Worm (Caenorhabditis elegans) whole organism, L3 larva: Measurements from ENCODE around the gene npr-29.
A peak's percentile ranks its signal among the peaks of the same experiment; 100 is the strongest.

Experiments used
- R02D3.7 ChIP-seq: fragments of 150-350 bp; optimal IDR thresholded peaks from 2 replicates; lab custom pipeline; 2014; ENCODE audit warnings: missing biosample characterization, missing genetic modification characterization
- ZK546.5 ChIP-seq: sonication (generic microtip); optimal IDR thresholded peaks from 2 replicates; lab custom pipeline; 2017; ENCODE audit warnings: missing biosample characterization, missing genetic modification characterization
- aly-2 ChIP-seq: fragments of 150-350 bp; optimal IDR thresholded peaks from 2 replicates; lab custom pipeline; 2014; ENCODE audit warnings: missing biosample characterization, missing genetic modification characterization
- ama-1 ChIP-seq: fragments of 150-350 bp; optimal IDR thresholded peaks from 2 replicates; lab custom pipeline; 2018
- ceh-16 ChIP-seq: sonication (generic microtip); optimal IDR thresholded peaks from 2 replicates; lab custom pipeline; 2017; ENCODE audit warnings: missing biosample characterization, missing genetic modification characterization
- ceh-28 ChIP-seq: fragments of 150-350 bp; optimal IDR thresholded peaks from 2 replicates; lab custom pipeline; 2014; ENCODE audit warnings: missing biosample characterization, missing genetic modification reagents, missing genetic modification characterization
- ceh-82 ChIP-seq: fragments of 150-350 bp; optimal IDR thresholded peaks from 2 replicates; lab custom pipeline; 2014; ENCODE audit warnings: missing biosample characterization, missing genetic modification characterization
- ceh-9 ChIP-seq: sonication (generic microtip); optimal IDR thresholded peaks from 2 replicates; lab custom pipeline; 2018; ENCODE audit warnings: missing biosample characterization, missing genetic modification characterization
- egl-27 ChIP-seq: sonication (generic microtip); optimal IDR thresholded peaks from 4 replicates; lab custom pipeline; 2017; ENCODE audit warnings: missing biosample characterization, missing genetic modification reagents, missing genetic modification characterization
- elt-1 ChIP-seq: fragments of 150-350 bp; optimal IDR thresholded peaks from 2 replicates; lab custom pipeline; 2014; ENCODE audit warnings: missing biosample characterization, missing genetic modification characterization
- elt-2 ChIP-seq: sonication (generic microtip); optimal IDR thresholded peaks from 2 replicates; lab custom pipeline; 2016; ENCODE audit warnings: missing genetic modification reagents, mild to moderate bottlenecking, missing genetic modification characterization, missing compliant biosample characterization
- eor-1 ChIP-seq, 2 experiments: fragments of 150-350 bp; optimal IDR thresholded peaks; 2 replicates each; lab custom pipeline; 2014 to 2018; ENCODE audit warnings: missing biosample characterization in 2 of 2, missing genetic modification characterization in 2 of 2
- fkh-10 ChIP-seq: sonication (generic microtip); optimal IDR thresholded peaks from 2 replicates; lab custom pipeline; 2017; ENCODE audit warnings: missing biosample characterization, missing genetic modification reagents, missing genetic modification characterization
- fkh-2 ChIP-seq: fragments of 150-350 bp; optimal IDR thresholded peaks from 2 replicates; lab custom pipeline; 2014; ENCODE audit warnings: missing biosample characterization, missing genetic modification reagents, missing genetic modification characterization
- hmg-11 ChIP-seq: sonication (generic microtip); optimal IDR thresholded peaks from 2 replicates; lab custom pipeline; 2016; ENCODE audit warnings: missing genetic modification characterization, missing compliant biosample characterization
- jun-1 ChIP-seq: fragments of 150-350 bp; optimal IDR thresholded peaks from 2 replicates; lab custom pipeline; 2014; ENCODE audit warnings: missing biosample characterization, missing genetic modification reagents, missing genetic modification characterization
- lin-39 ChIP-seq: fragments of 150-350 bp; optimal IDR thresholded peaks from 2 replicates; lab custom pipeline; 2018; ENCODE audit warnings: missing biosample characterization, missing genetic modification reagents, missing genetic modification characterization
- lsy-12 ChIP-seq: sonication (generic microtip); optimal IDR thresholded peaks from 2 replicates; lab custom pipeline; 2016; ENCODE audit warnings: mild to moderate bottlenecking, missing genetic modification characterization, missing compliant biosample characterization
- mml-1 ChIP-seq: fragments of 150-350 bp; sonication (generic microtip); optimal IDR thresholded peaks from 3 replicates; lab custom pipeline; 2014; ENCODE audit warnings: missing biosample characterization, missing genetic modification characterization
- nfya-1 ChIP-seq: sonication (generic microtip); optimal IDR thresholded peaks from 2 replicates; lab custom pipeline; 2017; ENCODE audit warnings: missing genetic modification characterization, mild to moderate bottlenecking, missing compliant biosample characterization, antibody characterized with exemption, moderate library complexity; ENCODE audit not compliant: insufficient read depth
- nhr-12 ChIP-seq: fragments of 150-350 bp; optimal IDR thresholded peaks from 2 replicates; lab custom pipeline; 2014; ENCODE audit warnings: missing biosample characterization, missing genetic modification characterization
- nhr-23 ChIP-seq: fragments of 150-350 bp; optimal IDR thresholded peaks from 2 replicates; lab custom pipeline; 2014; ENCODE audit warnings: missing biosample characterization, missing genetic modification reagents, missing genetic modification characterization
- nhr-237 ChIP-seq: fragments of 150-350 bp; optimal IDR thresholded peaks from 2 replicates; lab custom pipeline; 2014; ENCODE audit warnings: missing biosample characterization, missing genetic modification characterization
- nhr-25 ChIP-seq: sonication (generic microtip); optimal IDR thresholded peaks from 2 replicates; lab custom pipeline; 2017; ENCODE audit warnings: missing biosample characterization, missing genetic modification characterization
- nhr-28 ChIP-seq: fragments of 150-350 bp; optimal IDR thresholded peaks from 2 replicates; lab custom pipeline; 2014; ENCODE audit warnings: missing biosample characterization, missing genetic modification characterization
- nhr-67 ChIP-seq: fragments of 150-350 bp; optimal IDR thresholded peaks from 2 replicates; lab custom pipeline; 2014; ENCODE audit warnings: missing biosample characterization, missing genetic modification characterization
- nhr-77 ChIP-seq: fragments of 150-350 bp; optimal IDR thresholded peaks from 2 replicates; lab custom pipeline; 2014; ENCODE audit warnings: missing biosample characterization, missing genetic modification characterization
- pha-4 ChIP-seq: fragments of 150-350 bp; optimal IDR thresholded peaks from 2 replicates; lab custom pipeline; 2014; ENCODE audit warnings: missing biosample characterization, missing genetic modification reagents, missing genetic modification characterization
- pqm-1 ChIP-seq: fragments of 150-350 bp; optimal IDR thresholded peaks from 2 replicates; lab custom pipeline; 2017; ENCODE audit warnings: missing biosample characterization, missing genetic modification characterization, inconsistent platforms
- sea-2 ChIP-seq: fragments of 150-350 bp; sonication (generic microtip); optimal IDR thresholded peaks from 4 replicates; lab custom pipeline; 2014; ENCODE audit warnings: missing biosample characterization, missing genetic modification reagents, missing genetic modification characterization
- skn-1 ChIP-seq: fragments of 150-350 bp; optimal IDR thresholded peaks from 2 replicates; lab custom pipeline; 2014; ENCODE audit warnings: missing biosample characterization, missing genetic modification characterization
- snpc-4 ChIP-seq: fragments of 150-350 bp; optimal IDR thresholded peaks from 2 replicates; lab custom pipeline; 2014; ENCODE audit warnings: missing biosample characterization, missing genetic modification characterization
- tbx-2 ChIP-seq: sonication (generic microtip); optimal IDR thresholded peaks from 2 replicates; lab custom pipeline; 2016; ENCODE audit warnings: mild to moderate bottlenecking, missing genetic modification characterization, missing compliant biosample characterization
- ztf-4 ChIP-seq: fragments of 150-350 bp; optimal IDR thresholded peaks from 2 replicates; lab custom pipeline; 2014; ENCODE audit warnings: missing biosample characterization, missing genetic modification characterization

The npr-29 gene

ce11 chrIII:9247221-9247620 lies 32.0 kb upstream of the npr-29 start, which contains the start of gene T02C1.1:
TSS of gene T02C1.1 (plus strand) at chrIII:9247525.
- TF ChIP-seq elt-1 (tag; lab: Kevin White, UChicago) (no peak), skn-1 (no peak), nhr-237 (no peak), ztf-4 (tag; lab: Kevin White, UChicago) (no peak), ceh-16 (no peak), mml-1 (tag; lab: Kevin White, UChicago) (no peak), nhr-77 (tag; lab: Kevin White, UChicago) (no peak), nhr-67 (tag; lab: Kevin White, UChicago) (no peak), ama-1 (lab: Kevin White, UChicago) (no peak), egl-27 (tag; lab: Kevin White, UChicago) (no peak), fkh-10 (GFP tag; lab: Kevin White, UChicago) (no peak), nhr-23 (tag; lab: Kevin White, UChicago) (no peak), pha-4 (tag; lab: Kevin White, UChicago) (no peak), nhr-25 (no peak), ZK546.5 (no peak), hmg-11 (tag; lab: Kevin White, UChicago) (no peak), aly-2 (no peak)

ce11 chrIII:9242675-9243074 lies 27.4 kb upstream of the npr-29 start, which contains the start of gene dat-1:
TSS of gene dat-1 (plus strand) at chrIII:9242975.
- TF ChIP-seq eor-1 (tag; optimal IDR thresholded peaks at IDR 0.05; lab: Kevin White, UChicago) (no peak), hmg-11 (tag; lab: Kevin White, UChicago) (no peak), ceh-28 (tag; lab: Kevin White, UChicago) (no peak), R02D3.7 (tag; lab: Kevin White, UChicago) (no peak), lin-39 (tag; lab: Kevin White, UChicago) (no peak), sea-2 (no peak), ama-1 (lab: Kevin White, UChicago) (no peak)

- TF ChIP-seq pqm-1 (tag; lab: Kevin White, UChicago) (no peak), nhr-12 (tag; lab: Kevin White, UChicago) (no peak), elt-2 (tag; lab: Kevin White, UChicago) (peak; percentile 49), nfya-1 (tag; lab: Kevin White, UChicago) (peak; percentile 58), hmg-11 (tag; lab: Kevin White, UChicago) (peak; percentile 90), pha-4 (tag; lab: Kevin White, UChicago) (peak; percentile 55), nhr-23 (tag; lab: Kevin White, UChicago) (no peak), fkh-2 (tag; lab: Kevin White, UChicago) (no peak), ZK546.5 (no peak), snpc-4 (tag; lab: Kevin White, UChicago) (peak; percentile 19), skn-1 (peak; percentile 6), jun-1 (peak; percentile 19), nhr-25 (peak; percentile 7), R02D3.7 (tag; lab: Kevin White, UChicago) (no peak), tbx-2 (no peak)
Observed at ce11 chrIII:9239983-9240382, 24.7 kb upstream of the npr-29 start, which contains the start of gene saeg-2. TSS of gene saeg-2 (plus strand) at chrIII:9240363.

- TF ChIP-seq aly-2 (no peak), eor-1 (tag; optimal IDR thresholded peaks at IDR 0.05; lab: Kevin White, UChicago) (no peak), elt-2 (tag; lab: Kevin White, UChicago) (peak; percentile 42), lsy-12 (tag; lab: Kevin White, UChicago) (no peak), ceh-82 (no peak), pqm-1 (tag; lab: Kevin White, UChicago) (peak; percentile 11), pha-4 (tag; lab: Kevin White, UChicago) (peak; percentile 2), hmg-11 (tag; lab: Kevin White, UChicago) (no peak), nhr-23 (tag; lab: Kevin White, UChicago) (no peak), fkh-10 (GFP tag; lab: Kevin White, UChicago) (no peak)
Observed at ce11 chrIII:9237626-9238025, 22.4 kb upstream of the npr-29 start.

- TF ChIP-seq elt-2 (tag; lab: Kevin White, UChicago) (no peak), pha-4 (tag; lab: Kevin White, UChicago) (no peak), ceh-28 (tag; lab: Kevin White, UChicago) (no peak), nhr-28 (tag; lab: Kevin White, UChicago) (no peak), ceh-9 (tag; lab: Kevin White, UChicago) (no peak), nfya-1 (tag; lab: Kevin White, UChicago) (no peak), egl-27 (tag; lab: Kevin White, UChicago) (no peak), fkh-2 (tag; lab: Kevin White, UChicago) (no peak), nhr-67 (tag; lab: Kevin White, UChicago) (no peak)
Observed at ce11 chrIII:9236228-9236627, 21.0 kb upstream of the npr-29 start, which contains the start of gene T23G5.2. TSS of gene T23G5.2 (minus strand) at chrIII:9236328.
